Worm (Caenorhabditis elegans) whole organism, young adult: Measurements from ENCODE around the gene F38C2.4.

Experiments
- B0019.2 ChIP-seq: fragments of 200-800 bp; sonication (Bioruptor generic); conservative IDR thresholded peaks from 2 replicates; pipeline ENCODE4 v1.3.6; 2022; ENCODE audit warnings: missing genetic modification reagents, missing genetic modification characterization, missing compliant biosample characterization
- B0336.3 ChIP-seq: fragments of 200-800 bp; sonication (Bioruptor generic); IDR thresholded peaks from 2 replicates; pipeline ENCODE4 v1.3.6; 2022; ENCODE audit warnings: missing genetic modification characterization, missing compliant biosample characterization
- C17E4.6 ChIP-seq: fragments of 200-800 bp; sonication (Bioruptor generic); IDR thresholded peaks from 2 replicates; pipeline ENCODE4 v1.3.6; 2022; ENCODE audit warnings: missing genetic modification reagents, missing genetic modification characterization, missing compliant biosample characterization
- D2030.7 ChIP-seq: fragments of 200-800 bp; sonication (Bioruptor generic); IDR thresholded peaks from 2 replicates; pipeline ENCODE4 v1.3.6; 2022; ENCODE audit warnings: missing genetic modification reagents, missing genetic modification characterization, missing compliant biosample characterization
- F37B4.10 ChIP-seq: fragments of 200-800 bp; sonication (Bioruptor generic); IDR thresholded peaks from 2 replicates; pipeline ENCODE4 v1.3.6; 2022; ENCODE audit warnings: missing genetic modification characterization, missing compliant biosample characterization
- F57A8.1 ChIP-seq: fragments of 200-800 bp; sonication (Bioruptor generic); optimal IDR thresholded peaks from 2 replicates; lab custom pipeline; 2018; ENCODE audit warnings: mild to moderate bottlenecking, missing genetic modification characterization, moderate library complexity, missing compliant biosample characterization
- Y95B8A.8 ChIP-seq: fragments of 200-800 bp; sonication (Bioruptor generic); IDR thresholded peaks from 2 replicates; pipeline ENCODE4 v1.3.6; 2022; ENCODE audit warnings: missing genetic modification reagents, missing genetic modification characterization, missing compliant biosample characterization
- ZK185.1 ChIP-seq: sonication (generic microtip); optimal IDR thresholded peaks from 2 replicates; lab custom pipeline; 2016; ENCODE audit warnings: mild to moderate bottlenecking, missing genetic modification characterization, missing compliant biosample characterization; ENCODE audit not compliant: poor library complexity, severe bottlenecking
- attf-6 ChIP-seq: fragments of 200-800 bp; sonication (Bioruptor generic); IDR thresholded peaks from 2 replicates; pipeline ENCODE4 v1.3.6; 2022; ENCODE audit warnings: missing genetic modification reagents, missing genetic modification characterization, missing compliant biosample characterization
- ccch-3 ChIP-seq: fragments of 200-800 bp; sonication (Bioruptor generic); optimal IDR thresholded peaks from 2 replicates; lab custom pipeline; 2018; ENCODE audit warnings: mild to moderate bottlenecking, missing genetic modification characterization, missing compliant biosample characterization
- cebp-1 ChIP-seq, 2 experiments: fragments of 200-800 bp in 1 of 2; sonication (Bioruptor generic) in 1 of 2; sonication (generic microtip) in 1 of 2; IDR thresholded peaks in 1 of 2; optimal IDR thresholded peaks in 1 of 2; 2 replicates each; pipeline versions ENCODE4 v1.3.6 to Lab custom; 2017 to 2022; ENCODE audit warnings: missing compliant biosample characterization in 2 of 2, missing genetic modification characterization in 2 of 2, mild to moderate bottlenecking in 1 of 2, missing genetic modification reagents in 1 of 2, moderate library complexity in 1 of 2
- ceh-58 ChIP-seq: fragments of 200-800 bp; sonication (Bioruptor generic); IDR thresholded peaks from 2 replicates; pipeline ENCODE4 v1.3.6; 2022; ENCODE audit warnings: missing genetic modification characterization, missing compliant biosample characterization
- dpl-1 ChIP-seq: fragments of 150-350 bp; optimal IDR thresholded peaks from 2 replicates; lab custom pipeline; 2014; ENCODE audit warnings: missing biosample characterization, missing genetic modification reagents, missing genetic modification characterization
- ekl-4 ChIP-seq: fragments of 200-800 bp; sonication (Bioruptor generic); IDR thresholded peaks from 2 replicates; pipeline ENCODE4 v1.3.6; 2022; ENCODE audit warnings: missing genetic modification reagents, missing genetic modification characterization, missing compliant biosample characterization
- hlh-26 ChIP-seq: fragments of 200-800 bp; sonication (Bioruptor generic); conservative IDR thresholded peaks from 2 replicates; pipeline ENCODE4 v1.3.6; 2022; ENCODE audit warnings: missing genetic modification reagents, missing genetic modification characterization, missing compliant biosample characterization
- hmg-20 ChIP-seq: fragments of 200-800 bp; sonication (Bioruptor generic); IDR thresholded peaks from 2 replicates; pipeline ENCODE4 v1.3.6; 2022; ENCODE audit warnings: missing genetic modification reagents, missing genetic modification characterization, missing compliant biosample characterization
- lin-35 ChIP-seq, 3 experiments: fragments of 150-350 bp in 2 of 3; sonication (generic microtip) in 1 of 3; optimal IDR thresholded peaks; 2 replicates each; lab custom pipeline; 2014 to 2018; ENCODE audit warnings: missing biosample characterization in 3 of 3, missing genetic modification characterization in 3 of 3, missing genetic modification reagents in 3 of 3
- lin-40 ChIP-seq: sonication (generic microtip); optimal IDR thresholded peaks from 2 replicates; lab custom pipeline; 2016; ENCODE audit warnings: missing genetic modification characterization, mild to moderate bottlenecking, missing compliant biosample characterization, missing genotype, missing genetic modification reagents
- lin-54 ChIP-seq: fragments of 200-800 bp; sonication (Bioruptor generic); optimal IDR thresholded peaks from 2 replicates; lab custom pipeline; 2018; ENCODE audit warnings: mild to moderate bottlenecking, missing genetic modification characterization, missing compliant biosample characterization
- nfyb-1 ChIP-seq: fragments of 200-800 bp; sonication (Bioruptor generic); IDR thresholded peaks from 2 replicates; pipeline ENCODE4 v1.3.6; 2022; ENCODE audit warnings: missing genetic modification reagents, missing genetic modification characterization, missing compliant biosample characterization
- nhr-90 ChIP-seq: sonication (generic microtip); optimal IDR thresholded peaks from 2 replicates; lab custom pipeline; 2016; ENCODE audit warnings: missing genotype, mild to moderate bottlenecking, missing genetic modification characterization, missing compliant biosample characterization
- snpc-4 ChIP-seq, 5 experiments: fragments of 150-350 bp in 1 of 5; sonication (generic microtip) in 4 of 5; optimal IDR thresholded peaks; 2 replicates each; lab custom pipeline; 2014 to 2018; ENCODE audit warnings: missing genetic modification characterization in 5 of 5, missing biosample characterization in 3 of 5, antibody characterized with exemption in 2 of 5, mild to moderate bottlenecking in 2 of 5, missing compliant biosample characterization in 2 of 5, missing genotype in 2 of 5, moderate library complexity in 2 of 5, missing genetic modification reagents in 1 of 5
- tlf-1 ChIP-seq: fragments of 200-800 bp; sonication (Bioruptor generic); optimal IDR thresholded peaks from 2 replicates; lab custom pipeline; 2018; ENCODE audit warnings: mild to moderate bottlenecking, missing genetic modification characterization, missing compliant biosample characterization
- zfh-2 ChIP-seq: fragments of 200-800 bp; sonication (Bioruptor generic); conservative IDR thresholded peaks from 2 replicates; pipeline ENCODE4 v1.3.6; 2022; ENCODE audit warnings: missing genetic modification reagents, missing genetic modification characterization, missing compliant biosample characterization
- ztf-18 ChIP-seq: sonication (generic microtip); optimal IDR thresholded peaks from 2 replicates; lab custom pipeline; 2016; ENCODE audit warnings: missing genotype, mild to moderate bottlenecking, missing genetic modification characterization, missing compliant biosample characterization
- ztf-26 ChIP-seq: sonication (generic microtip); optimal IDR thresholded peaks from 2 replicates; lab custom pipeline; 2017; ENCODE audit warnings: missing genetic modification characterization, missing compliant biosample characterization
- ztf-28 ChIP-seq: fragments of 200-800 bp; sonication (Bioruptor generic); IDR thresholded peaks from 2 replicates; pipeline ENCODE4 v1.3.6; 2022; ENCODE audit warnings: missing genetic modification reagents, missing genetic modification characterization, missing compliant biosample characterization

Gene F38C2.4

DNA sequence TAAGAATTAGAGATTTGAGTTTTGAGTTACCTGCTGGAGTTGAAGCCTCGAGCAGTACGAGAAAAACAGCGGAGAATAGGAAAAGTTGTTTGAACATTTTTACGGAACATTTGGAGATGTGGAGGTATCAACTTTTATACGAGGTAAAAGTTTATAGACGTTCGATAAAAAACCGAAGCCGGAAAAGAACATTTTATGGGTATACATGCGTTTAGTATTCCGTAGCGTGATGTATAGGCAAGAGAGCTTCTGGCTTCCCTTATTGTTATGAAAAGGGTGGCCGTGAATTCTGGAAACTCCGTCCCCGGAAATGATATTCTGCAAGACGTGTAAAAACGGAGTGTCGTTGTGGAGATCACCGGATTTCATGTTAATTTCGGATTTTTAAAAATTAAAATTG lies 49.4 kb downstream of the F38C2.4 start, which contains the start of gene K03D3.5:
Gene K03D3.5 (minus strand): TSS at position 101 of the 400 bp plus-strand sequence.
- TF ChIP-seq ccch-3 (GFP tag; lab: Kevin White, UChicago) (no peak), cebp-1 (GFP tag; IDR thresholded peaks at IDR 0.05; lab: Robert Waterston, UW) (no peak), cebp-1 (tag; optimal IDR thresholded peaks at IDR 0.05; lab: Kevin White, UChicago) (no peak), attf-6 (GFP tag; lab: Robert Waterston, UW) (no peak), dpl-1 (GFP tag; lab: Kevin White, UChicago) (no peak), tlf-1 (GFP tag; lab: Kevin White, UChicago) (no peak), ztf-26 (tag; lab: Kevin White, UChicago) (no peak), snpc-4 (GFP tag; optimal IDR thresholded peaks at IDR 0.05; lab: Kevin White, UChicago) (no peak), snpc-4 (tag; optimal IDR thresholded peaks at IDR 0.05; lab: Kevin White, UChicago) (no peak), nfyb-1 (GFP tag; lab: Robert Waterston, UW) (no peak), lin-54 (no peak)

ce11 chrIV:16320866-16321265 lies 49.8 kb downstream of the F38C2.4 start, which contains the start of gene srz-61:
TSS of gene srz-61 (plus strand) at chrIV:16321166.
- TF ChIP-seq F37B4.10 = no peak
- TF ChIP-seq B0336.3 (GFP tag; lab: Robert Waterston, UW) = no peak
- TF ChIP-seq F57A8.1 (GFP tag; lab: Kevin White, UChicago) = no peak
- TF ChIP-seq ztf-28 (GFP tag; lab: Robert Waterston, UW) = no peak
- TF ChIP-seq nhr-90 = no peak
- TF ChIP-seq ceh-58 (GFP tag; lab: Robert Waterston, UW) = no peak
- TF ChIP-seq lin-35 (GFP tag; optimal IDR thresholded peaks at IDR 0.05; lab: Kevin White, UChicago) = no peak
- TF ChIP-seq C17E4.6 = no peak
- TF ChIP-seq ekl-4 (GFP tag; lab: Robert Waterston, UW) = no peak
- TF ChIP-seq hlh-26 = no peak
- TF ChIP-seq lin-40 (tag; lab: Kevin White, UChicago) = no peak
- no peak for TF ChIP-seq zfh-2
- TF ChIP-seq ZK185.1 = no peak
- TF ChIP-seq D2030.7 (GFP tag; lab: Robert Waterston, UW) = no peak
- TF ChIP-seq Y95B8A.8 (GFP tag; lab: Robert Waterston, UW) = no peak
- no peak for TF ChIP-seq B0019.2 (GFP tag; lab: Robert Waterston, UW)
- no peak for TF ChIP-seq ztf-18 (tag; lab: Kevin White, UChicago)
- no peak for TF ChIP-seq hmg-20 (GFP tag; lab: Robert Waterston, UW)
